Worm (Caenorhabditis elegans) whole organism, early embryonic: Measurements from ENCODE around the gene K02D10.2.

Source experiments
- B0310.2 ChIP-seq: sonication (generic microtip); optimal IDR thresholded peaks from 2 replicates; lab custom pipeline; 2016; ENCODE audit warnings: mild to moderate bottlenecking, missing genetic modification characterization, missing compliant biosample characterization
- F13C5.2 ChIP-seq: sonication (generic microtip); optimal IDR thresholded peaks from 2 replicates; lab custom pipeline; 2017; ENCODE audit warnings: mild to moderate bottlenecking, missing genetic modification characterization, inconsistent platforms, missing compliant biosample characterization
- aly-1 ChIP-seq: sonication (generic microtip); optimal IDR thresholded peaks from 2 replicates; lab custom pipeline; 2016; ENCODE audit warnings: missing genetic modification characterization, missing compliant biosample characterization
- ama-1 ChIP-seq: fragments of 150-350 bp; optimal IDR thresholded peaks from 2 replicates; lab custom pipeline; 2014
- ceh-13 ChIP-seq: fragments of 200-800 bp; sonication (Bioruptor generic); optimal IDR thresholded peaks from 2 replicates; lab custom pipeline; 2018; ENCODE audit warnings: mild to moderate bottlenecking, missing genetic modification characterization, missing compliant biosample characterization
- ceh-36 ChIP-seq: sonication (generic microtip); optimal IDR thresholded peaks from 2 replicates; lab custom pipeline; 2016; ENCODE audit warnings: missing genetic modification characterization, inconsistent platforms, missing compliant biosample characterization
- ets-7 ChIP-seq: sonication (generic microtip); optimal IDR thresholded peaks from 2 replicates; lab custom pipeline; 2016; ENCODE audit warnings: missing genotype, missing genetic modification characterization, missing compliant biosample characterization
- flt-1 ChIP-seq: fragments of 200-800 bp; sonication (Bioruptor generic); IDR thresholded peaks from 2 replicates; pipeline ENCODE4 v1.3.6; 2022; ENCODE audit warnings: missing genetic modification characterization, missing compliant biosample characterization
- hmbx-1 ChIP-seq: sonication (generic microtip); optimal IDR thresholded peaks from 2 replicates; lab custom pipeline; 2016; ENCODE audit warnings: mild to moderate bottlenecking, missing genetic modification characterization, missing compliant biosample characterization
- hmg-4 ChIP-seq: fragments of 200-800 bp; sonication (Bioruptor generic); optimal IDR thresholded peaks from 2 replicates; lab custom pipeline; 2018; ENCODE audit warnings: mild to moderate bottlenecking, missing genetic modification characterization, missing compliant biosample characterization
- hnd-1 ChIP-seq: sonication (generic microtip); optimal IDR thresholded peaks from 2 replicates; lab custom pipeline; 2016; ENCODE audit warnings: missing genetic modification characterization, missing compliant biosample characterization
- pes-1 ChIP-seq: fragments of 200-800 bp; sonication (Bioruptor generic); IDR thresholded peaks from 2 replicates; pipeline ENCODE4 v1.3.6; 2022; ENCODE audit warnings: missing genetic modification reagents, missing genetic modification characterization, missing compliant biosample characterization
- scrt-1 ChIP-seq: fragments of 200-800 bp; sonication (Bioruptor generic); IDR thresholded peaks from 2 replicates; pipeline ENCODE4 v1.3.6; 2022; ENCODE audit warnings: missing genetic modification characterization, missing compliant biosample characterization
- sea-1 ChIP-seq: fragments of 200-800 bp; sonication (Bioruptor generic); conservative IDR thresholded peaks from 2 replicates; pipeline ENCODE4 v1.3.6; 2022; ENCODE audit warnings: missing genetic modification characterization, missing compliant biosample characterization
- tbx-11 ChIP-seq: fragments of 200-800 bp; sonication (Bioruptor generic); IDR thresholded peaks from 2 replicates; pipeline ENCODE4 v1.3.6; 2022; ENCODE audit warnings: missing genetic modification characterization, missing compliant biosample characterization
- tbx-37 ChIP-seq: fragments of 200-800 bp; sonication (Bioruptor generic); conservative IDR thresholded peaks from 2 replicates; pipeline ENCODE4 v1.3.6; 2022; ENCODE audit warnings: missing genetic modification reagents, missing genetic modification characterization, missing compliant biosample characterization
- tra-4 ChIP-seq: sonication (generic microtip); optimal IDR thresholded peaks from 2 replicates; lab custom pipeline; 2017; ENCODE audit warnings: missing genetic modification characterization, missing compliant biosample characterization

The K02D10.2 gene

DNA sequence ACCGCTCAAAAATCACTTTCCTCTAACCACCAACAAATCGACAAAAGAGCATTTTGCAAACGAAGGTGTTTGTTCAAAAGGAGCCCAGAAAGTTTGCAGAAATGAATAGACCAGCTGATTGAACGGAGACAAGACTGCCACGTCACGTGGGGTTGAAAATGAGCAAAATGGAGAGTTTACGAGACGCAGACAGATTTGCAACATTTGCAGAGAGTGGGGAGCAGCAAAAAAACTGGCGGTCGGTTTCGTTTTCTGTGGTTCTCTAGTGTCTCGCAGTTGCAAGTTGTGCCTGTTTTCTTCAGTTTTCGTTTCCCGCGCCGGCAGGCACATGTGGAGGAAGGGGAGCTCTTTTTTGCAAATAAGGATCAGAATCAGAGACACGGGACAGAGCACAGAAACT, 14.4 kb upstream of the K02D10.2 start:
- TF ChIP-seq aly-1 (tag; lab: Kevin White, UChicago), result no peak
- no peak for TF ChIP-seq sea-1
- TF ChIP-seq F13C5.2 (tag; lab: Kevin White, UChicago), result no peak
- no peak for TF ChIP-seq hnd-1 (tag; lab: Kevin White, UChicago)
- no peak for TF ChIP-seq scrt-1
- TF ChIP-seq ama-1 (lab: Kevin White, UChicago), result no peak
- no peak for TF ChIP-seq tra-4 (tag; lab: Kevin White, UChicago)
- no peak for TF ChIP-seq ets-7 (tag; lab: Kevin White, UChicago)
- no peak for TF ChIP-seq ceh-36 (tag; lab: Kevin White, UChicago)
- no peak for TF ChIP-seq tbx-11 (GFP tag; lab: Robert Waterston, UW)
- TF ChIP-seq hmg-4 (GFP tag; lab: Kevin White, UChicago), result no peak
- no peak for TF ChIP-seq B0310.2
- TF ChIP-seq flt-1 (GFP tag; lab: Robert Waterston, UW), result no peak
- no peak for TF ChIP-seq tbx-37
- no peak for TF ChIP-seq ceh-13 (GFP tag; lab: Kevin White, UChicago)
- no peak for TF ChIP-seq hmbx-1
- no peak for TF ChIP-seq pes-1

DNA sequence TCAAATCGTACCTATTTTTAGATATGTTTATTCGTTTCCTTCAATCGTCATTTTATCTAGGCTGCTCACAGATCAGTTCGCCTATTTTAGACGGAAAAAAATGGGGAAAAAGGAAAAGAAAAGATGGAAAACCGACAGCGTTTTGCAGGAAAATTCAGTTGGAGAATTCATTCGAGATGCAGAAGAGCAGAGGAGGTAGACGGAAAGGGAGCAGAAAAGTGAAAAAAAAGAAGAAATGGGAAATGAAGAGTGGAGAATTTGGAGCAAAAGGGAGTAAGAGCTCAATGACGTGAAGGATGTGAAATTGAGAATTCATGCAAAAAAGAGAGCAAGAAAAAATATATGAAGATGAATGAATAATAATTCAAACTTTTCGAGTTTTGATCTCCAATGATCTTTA, 13.4 kb upstream of the K02D10.2 start:
- TF ChIP-seq ets-7 (tag; lab: Kevin White, UChicago) (no peak), hmbx-1 (no peak), hnd-1 (tag; lab: Kevin White, UChicago) (no peak), tbx-37 (no peak), flt-1 (GFP tag; lab: Robert Waterston, UW) (no peak), aly-1 (tag; lab: Kevin White, UChicago) (no peak), ama-1 (lab: Kevin White, UChicago) (no peak), tra-4 (tag; lab: Kevin White, UChicago) (no peak), scrt-1 (no peak), tbx-11 (GFP tag; lab: Robert Waterston, UW) (no peak), sea-1 (no peak), B0310.2 (no peak), ceh-13 (GFP tag; lab: Kevin White, UChicago) (no peak), pes-1 (no peak), hmg-4 (GFP tag; lab: Kevin White, UChicago) (no peak), ceh-36 (tag; lab: Kevin White, UChicago) (no peak), F13C5.2 (tag; lab: Kevin White, UChicago) (no peak)

DNA sequence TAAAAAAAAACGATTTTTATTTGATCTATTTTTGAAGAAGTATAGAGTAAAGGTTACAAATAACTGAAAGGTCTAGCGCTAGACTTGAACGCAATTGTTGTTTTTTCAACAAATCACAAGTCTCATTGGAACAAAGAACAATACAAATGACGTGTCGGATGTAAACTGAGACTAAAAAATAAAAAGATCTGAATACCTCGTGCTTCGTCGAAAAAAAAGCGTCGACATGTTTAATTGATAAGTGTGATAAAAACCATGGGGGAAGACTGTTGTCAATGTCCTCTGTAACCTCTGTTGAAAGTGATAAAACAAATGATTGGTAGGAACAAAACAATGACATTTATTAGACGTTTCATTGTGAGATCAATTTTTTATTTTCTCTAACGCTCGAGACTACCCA, 11.7 kb upstream of the K02D10.2 start:
- no peak for TF ChIP-seq tra-4 (tag; lab: Kevin White, UChicago)

ce11 chrIII:8782080-8782479, 11.0 kb upstream of the K02D10.2 start:
- no peak for TF ChIP-seq flt-1 (GFP tag; lab: Robert Waterston, UW)
- TF ChIP-seq tbx-37, result no peak
- no peak for TF ChIP-seq ama-1 (lab: Kevin White, UChicago)
- no peak for TF ChIP-seq ceh-13 (GFP tag; lab: Kevin White, UChicago)
- no peak for TF ChIP-seq scrt-1
- no peak for TF ChIP-seq tra-4 (tag; lab: Kevin White, UChicago)

- TF ChIP-seq sea-1 (no peak), F13C5.2 (tag; lab: Kevin White, UChicago) (no peak), hmbx-1 (no peak), tbx-11 (GFP tag; lab: Robert Waterston, UW) (no peak), ama-1 (lab: Kevin White, UChicago) (no peak), tbx-37 (no peak), tra-4 (tag; lab: Kevin White, UChicago) (no peak), aly-1 (tag; lab: Kevin White, UChicago) (no peak), B0310.2 (no peak), hnd-1 (tag; lab: Kevin White, UChicago) (no peak), scrt-1 (no peak), ets-7 (tag; lab: Kevin White, UChicago) (no peak), pes-1 (no peak)
Measured at ce11 chrIII:8780473-8780872, 9.4 kb upstream of the K02D10.2 start.

- TF ChIP-seq pes-1 (no peak), tbx-37 (no peak), hnd-1 (tag; lab: Kevin White, UChicago) (no peak), ceh-13 (GFP tag; lab: Kevin White, UChicago) (no peak), tbx-11 (GFP tag; lab: Robert Waterston, UW) (no peak), ets-7 (tag; lab: Kevin White, UChicago) (no peak), hmg-4 (GFP tag; lab: Kevin White, UChicago) (no peak), ama-1 (lab: Kevin White, UChicago) (no peak), tra-4 (tag; lab: Kevin White, UChicago) (no peak), aly-1 (tag; lab: Kevin White, UChicago) (no peak), flt-1 (GFP tag; lab: Robert Waterston, UW) (no peak), scrt-1 (no peak), sea-1 (no peak), ceh-36 (tag; lab: Kevin White, UChicago) (no peak), F13C5.2 (tag; lab: Kevin White, UChicago) (no peak), hmbx-1 (no peak)
Measured at ce11 chrIII:8779912-8780311, 8.8 kb upstream of the K02D10.2 start, which contains the start of gene K02D10.4. Gene K02D10.4, minus strand, starts transcription at chrIII:8780012.

DNA sequence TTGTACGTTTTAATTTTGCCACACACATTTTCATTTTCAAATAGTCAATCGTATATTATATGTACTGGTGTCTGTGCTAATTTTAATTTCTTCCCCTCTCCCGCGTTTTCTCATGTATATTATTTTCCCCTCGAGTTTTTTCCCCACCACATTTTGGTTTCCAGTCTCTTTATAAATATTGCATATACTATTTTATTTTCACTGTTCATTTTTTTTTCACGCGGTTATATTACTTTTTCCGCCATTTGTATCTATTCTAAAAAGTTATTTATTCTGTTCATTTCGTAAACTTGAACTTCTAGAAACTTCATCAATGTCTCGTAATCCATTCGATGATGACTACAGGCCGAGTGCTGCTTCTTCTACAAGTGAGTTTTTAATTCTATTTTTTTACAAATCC, 4.9 kb upstream of the K02D10.2 start, which contains the start of gene snap-29:
Gene snap-29 (plus strand): TSS at position 301 of the 400 bp plus-strand sequence.
- no peak for TF ChIP-seq hnd-1 (tag; lab: Kevin White, UChicago)
- no peak for TF ChIP-seq hmg-4 (GFP tag; lab: Kevin White, UChicago)
- TF ChIP-seq ceh-36 (tag; lab: Kevin White, UChicago), result no peak
- TF ChIP-seq ets-7 (tag; lab: Kevin White, UChicago), result no peak
- TF ChIP-seq F13C5.2 (tag; lab: Kevin White, UChicago), result no peak
- TF ChIP-seq tbx-11 (GFP tag; lab: Robert Waterston, UW), result no peak
- no peak for TF ChIP-seq ama-1 (lab: Kevin White, UChicago)

DNA sequence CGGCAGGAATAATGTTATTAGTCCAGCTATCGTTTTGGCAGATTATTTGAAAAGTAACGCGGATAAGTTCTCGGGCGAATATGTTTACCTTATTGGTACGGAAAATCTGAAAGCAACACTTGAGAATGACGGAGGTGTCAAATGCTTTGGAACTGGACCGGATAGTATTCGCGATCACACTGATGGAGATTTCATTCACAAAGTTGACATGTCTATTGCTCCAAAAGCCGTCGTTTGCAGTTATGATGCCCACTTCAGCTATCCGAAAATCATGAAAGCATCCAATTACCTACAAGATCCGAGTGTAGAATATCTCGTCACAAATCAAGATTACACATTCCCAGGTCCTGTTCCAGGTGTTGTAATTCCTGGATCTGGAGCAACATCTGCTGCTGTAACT, 2.3 kb upstream of the K02D10.2 start:
- no peak for TF ChIP-seq ceh-13 (GFP tag; lab: Kevin White, UChicago)
- no peak for TF ChIP-seq aly-1 (tag; lab: Kevin White, UChicago)
- TF ChIP-seq sea-1, result no peak
- no peak for TF ChIP-seq hnd-1 (tag; lab: Kevin White, UChicago)
- no peak for TF ChIP-seq ceh-36 (tag; lab: Kevin White, UChicago)
- no peak for TF ChIP-seq tbx-11 (GFP tag; lab: Robert Waterston, UW)
- no peak for TF ChIP-seq flt-1 (GFP tag; lab: Robert Waterston, UW)
- no peak for TF ChIP-seq scrt-1
- TF ChIP-seq hmbx-1, result no peak
- TF ChIP-seq B0310.2, result no peak
- no peak for TF ChIP-seq pes-1
- no peak for TF ChIP-seq tra-4 (tag; lab: Kevin White, UChicago)
- no peak for TF ChIP-seq ama-1 (lab: Kevin White, UChicago)
- no peak for TF ChIP-seq tbx-37
- TF ChIP-seq hmg-4 (GFP tag; lab: Kevin White, UChicago), result no peak
- TF ChIP-seq F13C5.2 (tag; lab: Kevin White, UChicago), result no peak
